Worm (Caenorhabditis elegans) whole organism, L4/young adult: ENCODE results near the gene M117.1.

Experiments used
- W03F9.2 ChIP-seq: fragments of 150-350 bp; optimal IDR thresholded peaks from 2 replicates; lab custom pipeline; 2014; ENCODE audit warnings: missing biosample characterization, missing genetic modification characterization
- dao-5 ChIP-seq: sonication (generic microtip); optimal IDR thresholded peaks from 2 replicates; lab custom pipeline; 2016; ENCODE audit warnings: missing genotype, missing genetic modification characterization, moderate library complexity, missing compliant biosample characterization
- him-1 ChIP-seq: sonication (generic microtip); optimal IDR thresholded peaks from 2 replicates; lab custom pipeline; 2016; ENCODE audit warnings: missing genotype, missing genetic modification reagents, missing genetic modification characterization, missing compliant biosample characterization

DNA sequence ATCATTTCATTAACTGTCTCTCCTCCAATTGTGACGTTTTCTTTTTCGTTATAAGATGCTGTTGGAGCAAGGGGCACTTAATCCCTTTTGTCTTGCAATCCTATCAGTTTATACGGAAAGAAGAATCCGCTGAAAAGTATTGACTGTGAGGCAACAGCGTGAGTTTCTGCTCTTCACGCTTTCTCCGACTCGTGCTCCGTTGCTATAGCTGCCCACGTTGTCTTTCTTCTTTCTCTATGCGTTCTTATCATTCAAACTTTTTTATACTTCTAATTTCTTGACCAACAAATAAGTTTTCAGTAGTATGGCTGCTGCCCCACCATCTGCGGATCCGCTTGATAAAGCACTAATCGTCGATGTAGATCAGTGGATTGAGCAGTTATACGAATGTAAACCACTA is 44.1 kb downstream of the M117.1 start, which contains the start of gene let-92:
- TF ChIP-seq W03F9.2 (no peak), him-1 (no peak), dao-5 (tag; lab: Kevin White, UChicago) (no peak)
